Worm (Caenorhabditis elegans) whole organism, L3 larva: ENCODE data around the gene pqn-41.

ENCODE experiments used
- R02D3.7 ChIP-seq: fragments of 150-350 bp; optimal IDR thresholded peaks from 2 replicates; lab custom pipeline; 2014; ENCODE audit warnings: missing biosample characterization, missing genetic modification characterization
- ZK546.5 ChIP-seq: sonication (generic microtip); optimal IDR thresholded peaks from 2 replicates; lab custom pipeline; 2017; ENCODE audit warnings: missing biosample characterization, missing genetic modification characterization
- aly-2 ChIP-seq: fragments of 150-350 bp; optimal IDR thresholded peaks from 2 replicates; lab custom pipeline; 2014; ENCODE audit warnings: missing biosample characterization, missing genetic modification characterization
- ama-1 ChIP-seq: fragments of 150-350 bp; optimal IDR thresholded peaks from 2 replicates; lab custom pipeline; 2018
- ceh-16 ChIP-seq: sonication (generic microtip); optimal IDR thresholded peaks from 2 replicates; lab custom pipeline; 2017; ENCODE audit warnings: missing biosample characterization, missing genetic modification characterization
- ceh-82 ChIP-seq: fragments of 150-350 bp; optimal IDR thresholded peaks from 2 replicates; lab custom pipeline; 2014; ENCODE audit warnings: missing biosample characterization, missing genetic modification characterization
- ceh-9 ChIP-seq: sonication (generic microtip); optimal IDR thresholded peaks from 2 replicates; lab custom pipeline; 2018; ENCODE audit warnings: missing biosample characterization, missing genetic modification characterization
- daf-12 ChIP-seq: fragments of 150-350 bp; optimal IDR thresholded peaks from 2 replicates; lab custom pipeline; 2014; ENCODE audit warnings: missing biosample characterization, missing genetic modification reagents, missing genetic modification characterization
- egl-27 ChIP-seq: sonication (generic microtip); optimal IDR thresholded peaks from 4 replicates; lab custom pipeline; 2017; ENCODE audit warnings: missing biosample characterization, missing genetic modification reagents, missing genetic modification characterization
- egl-5 ChIP-seq: fragments of 150-350 bp; optimal IDR thresholded peaks from 2 replicates; lab custom pipeline; 2017; ENCODE audit warnings: missing biosample characterization, missing genetic modification reagents, missing genetic modification characterization, inconsistent platforms
- elt-1 ChIP-seq: fragments of 150-350 bp; optimal IDR thresholded peaks from 2 replicates; lab custom pipeline; 2014; ENCODE audit warnings: missing biosample characterization, missing genetic modification characterization
- elt-2 ChIP-seq: sonication (generic microtip); optimal IDR thresholded peaks from 2 replicates; lab custom pipeline; 2016; ENCODE audit warnings: missing genetic modification reagents, mild to moderate bottlenecking, missing genetic modification characterization, missing compliant biosample characterization
- fos-1 ChIP-seq: fragments of 150-350 bp; optimal IDR thresholded peaks from 2 replicates; lab custom pipeline; 2014; ENCODE audit warnings: missing biosample characterization, missing genetic modification characterization
- hmg-11 ChIP-seq: sonication (generic microtip); optimal IDR thresholded peaks from 2 replicates; lab custom pipeline; 2016; ENCODE audit warnings: missing genetic modification characterization, missing compliant biosample characterization
- jun-1 ChIP-seq: fragments of 150-350 bp; optimal IDR thresholded peaks from 2 replicates; lab custom pipeline; 2014; ENCODE audit warnings: missing biosample characterization, missing genetic modification reagents, missing genetic modification characterization
- lin-15B ChIP-seq: fragments of 150-350 bp; optimal IDR thresholded peaks from 2 replicates; lab custom pipeline; 2014; ENCODE audit warnings: missing biosample characterization, missing genetic modification characterization
- lin-39 ChIP-seq: fragments of 150-350 bp; optimal IDR thresholded peaks from 2 replicates; lab custom pipeline; 2018; ENCODE audit warnings: missing biosample characterization, missing genetic modification reagents, missing genetic modification characterization
- lsy-12 ChIP-seq: sonication (generic microtip); optimal IDR thresholded peaks from 2 replicates; lab custom pipeline; 2016; ENCODE audit warnings: mild to moderate bottlenecking, missing genetic modification characterization, missing compliant biosample characterization
- mml-1 ChIP-seq: fragments of 150-350 bp; sonication (generic microtip); optimal IDR thresholded peaks from 3 replicates; lab custom pipeline; 2014; ENCODE audit warnings: missing biosample characterization, missing genetic modification characterization
- nfya-1 ChIP-seq: sonication (generic microtip); optimal IDR thresholded peaks from 2 replicates; lab custom pipeline; 2017; ENCODE audit warnings: missing genetic modification characterization, mild to moderate bottlenecking, missing compliant biosample characterization, antibody characterized with exemption, moderate library complexity; ENCODE audit not compliant: insufficient read depth
- nhr-11 ChIP-seq: fragments of 150-350 bp; optimal IDR thresholded peaks from 2 replicates; lab custom pipeline; 2014; ENCODE audit warnings: missing biosample characterization, missing genetic modification characterization
- nhr-12 ChIP-seq: fragments of 150-350 bp; optimal IDR thresholded peaks from 2 replicates; lab custom pipeline; 2014; ENCODE audit warnings: missing biosample characterization, missing genetic modification characterization
- nhr-23 ChIP-seq: fragments of 150-350 bp; optimal IDR thresholded peaks from 2 replicates; lab custom pipeline; 2014; ENCODE audit warnings: missing biosample characterization, missing genetic modification reagents, missing genetic modification characterization
- nhr-28 ChIP-seq: fragments of 150-350 bp; optimal IDR thresholded peaks from 2 replicates; lab custom pipeline; 2014; ENCODE audit warnings: missing biosample characterization, missing genetic modification characterization
- nhr-43 ChIP-seq: sonication (generic microtip); optimal IDR thresholded peaks from 2 replicates; lab custom pipeline; 2016; ENCODE audit warnings: mild to moderate bottlenecking, missing genetic modification characterization, missing compliant biosample characterization; ENCODE audit not compliant: poor library complexity, severe bottlenecking
- nhr-77 ChIP-seq: fragments of 150-350 bp; optimal IDR thresholded peaks from 2 replicates; lab custom pipeline; 2014; ENCODE audit warnings: missing biosample characterization, missing genetic modification characterization
- pha-4 ChIP-seq: fragments of 150-350 bp; optimal IDR thresholded peaks from 2 replicates; lab custom pipeline; 2014; ENCODE audit warnings: missing biosample characterization, missing genetic modification reagents, missing genetic modification characterization
- pqm-1 ChIP-seq: fragments of 150-350 bp; optimal IDR thresholded peaks from 2 replicates; lab custom pipeline; 2017; ENCODE audit warnings: missing biosample characterization, missing genetic modification characterization, inconsistent platforms
- sea-2 ChIP-seq: fragments of 150-350 bp; sonication (generic microtip); optimal IDR thresholded peaks from 4 replicates; lab custom pipeline; 2014; ENCODE audit warnings: missing biosample characterization, missing genetic modification reagents, missing genetic modification characterization
- snpc-4 ChIP-seq: fragments of 150-350 bp; optimal IDR thresholded peaks from 2 replicates; lab custom pipeline; 2014; ENCODE audit warnings: missing biosample characterization, missing genetic modification characterization
- unc-39 ChIP-seq: sonication (generic microtip); optimal IDR thresholded peaks from 4 replicates; lab custom pipeline; 2017; ENCODE audit warnings: missing biosample characterization, missing genetic modification characterization
- unc-62 ChIP-seq: fragments of 150-350 bp; sonication (generic microtip); optimal IDR thresholded peaks from 4 replicates; lab custom pipeline; 2014; ENCODE audit warnings: missing biosample characterization, missing genetic modification reagents, missing genetic modification characterization
- zag-1 ChIP-seq: fragments of 150-350 bp; optimal IDR thresholded peaks from 2 replicates; lab custom pipeline; 2014; ENCODE audit warnings: missing biosample characterization, missing genetic modification characterization
- ztf-4 ChIP-seq: fragments of 150-350 bp; optimal IDR thresholded peaks from 2 replicates; lab custom pipeline; 2014; ENCODE audit warnings: missing biosample characterization, missing genetic modification characterization

Gene pqn-41

ce11 chrIII:1970433-1970832 is 64.7 kb downstream of the pqn-41 start, which contains the start of gene R155.5:
Gene R155.5, minus strand, starts transcription at chrIII:1970533.
- TF ChIP-seq mml-1 (tag; lab: Kevin White, UChicago) (no peak), ceh-9 (no peak), ceh-16 (tag; lab: Kevin White, UChicago) (no peak), elt-1 (tag; lab: Kevin White, UChicago) (no peak), nhr-12 (no peak), R02D3.7 (tag; lab: Kevin White, UChicago) (no peak), nhr-43 (no peak), elt-2 (tag; lab: Kevin White, UChicago) (no peak), nhr-77 (no peak), nfya-1 (tag; lab: Kevin White, UChicago) (no peak)

ce11 chrIII:1975992-1976391 is 70.2 kb downstream of the pqn-41 start:
- TF ChIP-seq hmg-11 (tag; lab: Kevin White, UChicago) (no peak), aly-2 (tag; lab: Kevin White, UChicago) (no peak), ZK546.5 (tag; lab: Kevin White, UChicago) (no peak), fos-1 (tag; lab: Kevin White, UChicago) (no peak), ceh-82 (tag; lab: Kevin White, UChicago) (no peak)

ce11 chrIII:1976642-1977041 is 70.9 kb downstream of the pqn-41 start, which contains the start of gene R155.3:
Gene R155.3, minus strand, starts transcription at chrIII:1976742.
- TF ChIP-seq unc-62 (GFP tag; lab: Kevin White, UChicago) (no peak), mml-1 (tag; lab: Kevin White, UChicago) (no peak), nfya-1 (tag; lab: Kevin White, UChicago) (no peak), nhr-11 (tag; lab: Kevin White, UChicago) (no peak), ceh-82 (tag; lab: Kevin White, UChicago) (no peak), pha-4 (tag; lab: Kevin White, UChicago) (no peak)
- TF ChIP-seq, all 47 proteins: peak for 0

ce11 chrIII:1977424-1977823 is 71.7 kb downstream of the pqn-41 start:
- no peak for TF ChIP-seq aly-2 (tag; lab: Kevin White, UChicago)
- TF ChIP-seq ama-1: no peak
- TF ChIP-seq egl-5 (tag; lab: Kevin White, UChicago): no peak
- TF ChIP-seq pqm-1 (tag; lab: Kevin White, UChicago): no peak
- TF ChIP-seq ceh-9: no peak

- TF ChIP-seq elt-1 (tag; lab: Kevin White, UChicago): no peak
- TF ChIP-seq aly-2 (tag; lab: Kevin White, UChicago): no peak
- TF ChIP-seq jun-1 (tag; lab: Kevin White, UChicago): no peak
- TF ChIP-seq nhr-23: no peak
- no peak for TF ChIP-seq unc-39 (tag; lab: Kevin White, UChicago)
These were observed 75.7 kb downstream of the pqn-41 start for ce11 chrIII:1981467-1981866.

- no peak for TF ChIP-seq mml-1 (tag; lab: Kevin White, UChicago)
- no peak for TF ChIP-seq sea-2 (GFP tag; lab: Kevin White, UChicago)
- no peak for TF ChIP-seq lsy-12 (tag; lab: Kevin White, UChicago)
- no peak for TF ChIP-seq daf-12 (tag; lab: Kevin White, UChicago)
- TF ChIP-seq zag-1: no peak
- no peak for TF ChIP-seq ztf-4 (tag; lab: Kevin White, UChicago)
- no peak for TF ChIP-seq egl-27 (tag; lab: Kevin White, UChicago)
- no peak for TF ChIP-seq snpc-4 (tag; lab: Kevin White, UChicago)
- no peak for TF ChIP-seq egl-5 (tag; lab: Kevin White, UChicago)
- no peak for TF ChIP-seq hmg-11 (tag; lab: Kevin White, UChicago)
- no peak for TF ChIP-seq pha-4 (tag; lab: Kevin White, UChicago)
- TF ChIP-seq ceh-9: no peak
- TF ChIP-seq lin-39 (tag; lab: Kevin White, UChicago): no peak
- TF ChIP-seq lin-15B (tag; lab: Kevin White, UChicago): no peak
- no peak for TF ChIP-seq nhr-43
- TF ChIP-seq nhr-28 (tag; lab: Kevin White, UChicago): no peak
These were observed 77.0 kb downstream of the pqn-41 start, which contains the start of gene srd-66 for ce11 chrIII:1982597-1983244. Gene srd-66, minus strand, starts transcription at chrIII:1982647.
